Worm (Caenorhabditis elegans) whole organism, young adult: ENCODE measurements around the gene C18B10.6.

ENCODE experiments used
- F22D6.2 ChIP-seq: sonication (generic microtip); optimal IDR thresholded peaks from 2 replicates; lab custom pipeline; 2016; ENCODE audit warnings: mild to moderate bottlenecking, missing genetic modification characterization, missing compliant biosample characterization
- F23B12.7 ChIP-seq: sonication (generic microtip); optimal IDR thresholded peaks from 2 replicates; lab custom pipeline; 2017; ENCODE audit warnings: missing genetic modification characterization, mild to moderate bottlenecking, missing compliant biosample characterization, antibody characterized with exemption, moderate library complexity; ENCODE audit not compliant: insufficient read depth
- F39B2.1 ChIP-seq: fragments of 200-800 bp; sonication (Bioruptor generic); IDR thresholded peaks from 2 replicates; pipeline ENCODE4 v1.3.6; 2022; ENCODE audit warnings: missing genetic modification reagents, missing genetic modification characterization, missing compliant biosample characterization
- Y67H2A.10 ChIP-seq: fragments of 200-800 bp; sonication (Bioruptor generic); conservative IDR thresholded peaks from 2 replicates; pipeline ENCODE4 v1.3.6; 2022; ENCODE audit warnings: missing genetic modification reagents, missing genetic modification characterization, missing compliant biosample characterization
- Y79H2A.3 ChIP-seq: fragments of 200-800 bp; sonication (Bioruptor generic); conservative IDR thresholded peaks from 2 replicates; pipeline ENCODE4 v1.3.6; 2022; ENCODE audit warnings: missing genetic modification reagents, missing genetic modification characterization, missing compliant biosample characterization
- aptf-2 ChIP-seq: fragments of 200-800 bp; sonication (Bioruptor generic); conservative IDR thresholded peaks from 2 replicates; pipeline ENCODE4 v1.3.6; 2022; ENCODE audit warnings: missing genetic modification reagents, missing genetic modification characterization, missing compliant biosample characterization
- attf-6 ChIP-seq: fragments of 200-800 bp; sonication (Bioruptor generic); IDR thresholded peaks from 2 replicates; pipeline ENCODE4 v1.3.6; 2022; ENCODE audit warnings: missing genetic modification reagents, missing genetic modification characterization, missing compliant biosample characterization
- bed-1 ChIP-seq: fragments of 200-800 bp; sonication (Bioruptor generic); IDR thresholded peaks from 2 replicates; pipeline ENCODE4 v1.3.6; 2022; ENCODE audit warnings: missing genetic modification reagents, missing genetic modification characterization, missing compliant biosample characterization
- bed-2 ChIP-seq: fragments of 200-800 bp; sonication (Bioruptor generic); IDR thresholded peaks from 2 replicates; pipeline ENCODE4 v1.3.6; 2022; ENCODE audit warnings: missing genetic modification reagents, missing genetic modification characterization, missing compliant biosample characterization
- cebp-1 ChIP-seq, 2 experiments: fragments of 200-800 bp in 1 of 2; sonication (Bioruptor generic) in 1 of 2; sonication (generic microtip) in 1 of 2; IDR thresholded peaks in 1 of 2; optimal IDR thresholded peaks in 1 of 2; 2 replicates each; pipeline versions ENCODE4 v1.3.6 to Lab custom; 2017 to 2022; ENCODE audit warnings: missing compliant biosample characterization in 2 of 2, missing genetic modification characterization in 2 of 2, mild to moderate bottlenecking in 1 of 2, missing genetic modification reagents in 1 of 2, moderate library complexity in 1 of 2
- ceh-100 ChIP-seq: fragments of 200-800 bp; sonication (Bioruptor generic); IDR thresholded peaks from 2 replicates; pipeline ENCODE4 v1.3.6; 2022; ENCODE audit warnings: missing genetic modification reagents, missing genetic modification characterization, missing compliant biosample characterization
- ceh-79 ChIP-seq: sonication (generic microtip); optimal IDR thresholded peaks from 2 replicates; lab custom pipeline; 2017; ENCODE audit warnings: mild to moderate bottlenecking, missing genetic modification characterization, missing compliant biosample characterization
- ceh-91 ChIP-seq: fragments of 200-800 bp; sonication (Bioruptor generic); IDR thresholded peaks from 2 replicates; pipeline ENCODE4 v1.3.6; 2022; ENCODE audit warnings: missing genetic modification reagents, missing genetic modification characterization, missing compliant biosample characterization
- dpl-1 ChIP-seq: fragments of 150-350 bp; optimal IDR thresholded peaks from 2 replicates; lab custom pipeline; 2014; ENCODE audit warnings: missing biosample characterization, missing genetic modification reagents, missing genetic modification characterization
- egl-18 ChIP-seq: fragments of 200-800 bp; sonication (Bioruptor generic); IDR thresholded peaks from 2 replicates; pipeline ENCODE4 v1.3.6; 2022; ENCODE audit warnings: missing genetic modification reagents, missing genetic modification characterization, missing compliant biosample characterization
- egrh-3 ChIP-seq: fragments of 200-800 bp; sonication (Bioruptor generic); IDR thresholded peaks from 2 replicates; pipeline ENCODE4 v1.3.6; 2022; ENCODE audit warnings: missing genetic modification reagents, missing genetic modification characterization, missing compliant biosample characterization
- ets-4 ChIP-seq: fragments of 200-800 bp; sonication (Bioruptor generic); optimal IDR thresholded peaks from 2 replicates; lab custom pipeline; 2018; ENCODE audit warnings: mild to moderate bottlenecking, missing genetic modification characterization, missing compliant biosample characterization
- lir-1 ChIP-seq: fragments of 200-800 bp; sonication (Bioruptor generic); conservative IDR thresholded peaks from 2 replicates; pipeline ENCODE4 v1.3.6; 2022; ENCODE audit warnings: missing genetic modification reagents, missing genetic modification characterization, missing compliant biosample characterization
- madf-10 ChIP-seq: sonication (generic microtip); optimal IDR thresholded peaks from 2 replicates; lab custom pipeline; 2016; ENCODE audit warnings: mild to moderate bottlenecking, missing genetic modification characterization, missing compliant biosample characterization
- madf-3 ChIP-seq: fragments of 200-800 bp; sonication (Bioruptor generic); IDR thresholded peaks from 2 replicates; pipeline ENCODE4 v1.3.6; 2022; ENCODE audit warnings: missing genetic modification reagents, missing genetic modification characterization, missing compliant biosample characterization
- madf-8 ChIP-seq: fragments of 200-800 bp; sonication (Bioruptor generic); conservative IDR thresholded peaks from 2 replicates; pipeline ENCODE4 v1.3.6; 2022; ENCODE audit warnings: missing genetic modification reagents, missing genetic modification characterization, missing compliant biosample characterization
- mcd-1 ChIP-seq: fragments of 200-800 bp; sonication (Bioruptor generic); IDR thresholded peaks from 2 replicates; pipeline ENCODE4 v1.3.6; 2022; ENCODE audit warnings: missing genetic modification reagents, missing genetic modification characterization, missing compliant biosample characterization
- mel-28 ChIP-seq: sonication (generic microtip); optimal IDR thresholded peaks from 2 replicates; lab custom pipeline; 2016; ENCODE audit warnings: borderline replicate concordance, mild to moderate bottlenecking, missing genetic modification characterization, missing compliant biosample characterization
- nfya-2 ChIP-seq: fragments of 200-800 bp; sonication (Bioruptor generic); IDR thresholded peaks from 2 replicates; pipeline ENCODE4 v1.3.6; 2022; ENCODE audit warnings: missing genetic modification reagents, missing genetic modification characterization, missing compliant biosample characterization
- nhr-27 ChIP-seq: fragments of 200-800 bp; sonication (Bioruptor generic); optimal IDR thresholded peaks from 2 replicates; lab custom pipeline; 2018; ENCODE audit warnings: mild to moderate bottlenecking, missing genetic modification characterization, moderate library complexity, missing compliant biosample characterization
- nhr-80 ChIP-seq: sonication (generic microtip); optimal IDR thresholded peaks from 2 replicates; lab custom pipeline; 2016; ENCODE audit warnings: missing genetic modification characterization, missing compliant biosample characterization
- nhr-90 ChIP-seq: sonication (generic microtip); optimal IDR thresholded peaks from 2 replicates; lab custom pipeline; 2016; ENCODE audit warnings: missing genotype, mild to moderate bottlenecking, missing genetic modification characterization, missing compliant biosample characterization
- rec-8 ChIP-seq, 2 experiments: sonication (generic microtip); optimal IDR thresholded peaks; 2 replicates each; lab custom pipeline; 2016; ENCODE audit warnings: mild to moderate bottlenecking in 2 of 2, missing genetic modification characterization in 2 of 2, missing genetic modification reagents in 2 of 2, missing genotype in 2 of 2, missing biosample characterization in 1 of 2, missing compliant biosample characterization in 1 of 2, moderate library complexity in 1 of 2
- repo-1 ChIP-seq: sonication (generic microtip); optimal IDR thresholded peaks from 2 replicates; lab custom pipeline; 2017; ENCODE audit warnings: mild to moderate bottlenecking, missing genetic modification characterization, missing compliant biosample characterization
- sdz-38 ChIP-seq: sonication (generic microtip); optimal IDR thresholded peaks from 2 replicates; lab custom pipeline; 2016; ENCODE audit warnings: missing genotype, missing genetic modification characterization, missing compliant biosample characterization
- snpc-1.1 ChIP-seq: sonication (generic microtip); optimal IDR thresholded peaks from 2 replicates; lab custom pipeline; 2017; ENCODE audit warnings: missing genetic modification characterization, mild to moderate bottlenecking, missing compliant biosample characterization, antibody characterized with exemption, moderate library complexity, missing genotype, missing genetic modification reagents; ENCODE audit not compliant: insufficient read depth
- sptf-2 ChIP-seq: fragments of 200-800 bp; sonication (Bioruptor generic); optimal IDR thresholded peaks from 2 replicates; lab custom pipeline; 2018; ENCODE audit warnings: mild to moderate bottlenecking, missing genetic modification characterization, missing compliant biosample characterization
- ztf-18 ChIP-seq: sonication (generic microtip); optimal IDR thresholded peaks from 2 replicates; lab custom pipeline; 2016; ENCODE audit warnings: missing genotype, mild to moderate bottlenecking, missing genetic modification characterization, missing compliant biosample characterization

The C18B10.6 gene

ce11 chrV:7480949-7481348, at the start of gene C18B10.6:
Gene C18B10.6 (minus strand): TSS chrV:7481049.
- no peak for TF ChIP-seq nhr-80 (tag; lab: Kevin White, UChicago)
- no peak for TF ChIP-seq ets-4
- TF ChIP-seq madf-8 (GFP tag; lab: Robert Waterston, UW) = no peak
- TF ChIP-seq lir-1 (GFP tag; lab: Robert Waterston, UW) = no peak
- no peak for TF ChIP-seq cebp-1 (GFP tag; IDR thresholded peaks at IDR 0.05; lab: Robert Waterston, UW)
- TF ChIP-seq cebp-1 (tag; optimal IDR thresholded peaks at IDR 0.05; lab: Kevin White, UChicago) = no peak
- no peak for TF ChIP-seq bed-2 (GFP tag; lab: Robert Waterston, UW)
- no peak for TF ChIP-seq ceh-100 (GFP tag; lab: Robert Waterston, UW)
- TF ChIP-seq madf-3 (GFP tag; lab: Robert Waterston, UW) = no peak
- TF ChIP-seq egrh-3 (GFP tag; lab: Robert Waterston, UW) = no peak

- TF ChIP-seq ceh-79 (tag; lab: Kevin White, UChicago) (no peak), Y79H2A.3 (no peak), mel-28 (no peak), dpl-1 (no peak), madf-10 (tag; lab: Kevin White, UChicago) (no peak), bed-1 (GFP tag; lab: Robert Waterston, UW) (no peak), ztf-18 (tag; lab: Kevin White, UChicago) (no peak), F39B2.1 (GFP tag; lab: Robert Waterston, UW) (no peak), rec-8 (tag; optimal IDR thresholded peaks at IDR 0.05; lab: Kevin White, UChicago) (no peak), sptf-2 (GFP tag; lab: Kevin White, UChicago) (no peak), repo-1 (tag; lab: Kevin White, UChicago) (no peak), F22D6.2 (tag; lab: Kevin White, UChicago) (no peak), snpc-1.1 (tag; lab: Kevin White, UChicago) (no peak), sdz-38 (tag; lab: Kevin White, UChicago) (no peak), Y67H2A.10 (GFP tag; lab: Robert Waterston, UW) (no peak)
- TF ChIP-seq, all 124 proteins: peak for 0
Measured at ce11 chrV:7529840-7530239, 49.0 kb upstream of the C18B10.6 start, which contains the start of gene swt-2. Gene swt-2 (plus strand): TSS chrV:7530140.

DNA sequence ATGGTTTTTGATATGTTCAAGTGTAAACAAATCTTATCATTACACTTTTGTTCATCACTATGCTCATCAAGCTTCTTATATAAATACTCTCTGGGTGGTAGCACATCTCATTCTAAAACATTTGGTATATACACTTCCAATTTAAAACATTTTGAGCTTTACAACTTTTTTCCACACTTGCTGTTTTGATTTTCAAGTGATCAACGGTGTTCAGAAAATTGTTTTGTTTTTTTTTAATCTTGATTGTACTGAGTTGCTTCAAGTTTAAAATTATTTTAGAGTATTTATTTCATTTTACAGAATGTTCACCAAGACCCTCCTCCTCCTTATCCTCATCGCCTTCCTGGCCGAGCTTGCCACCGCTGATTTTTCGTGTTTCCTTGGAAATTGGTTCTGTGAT, 48.0 kb upstream of the C18B10.6 start, which contains the start of gene C54F6.5:
Gene C54F6.5, plus strand, starts transcription at position 301 of the 400 bp plus-strand sequence.
- TF ChIP-seq attf-6 (GFP tag; lab: Robert Waterston, UW) (no peak), F23B12.7 (tag; lab: Kevin White, UChicago) (no peak), aptf-2 (GFP tag; lab: Robert Waterston, UW) (no peak), egl-18 (GFP tag; lab: Robert Waterston, UW) (no peak), nhr-27 (tag; lab: Kevin White, UChicago) (no peak), madf-8 (GFP tag; lab: Robert Waterston, UW) (no peak), nfya-2 (no peak), ceh-91 (GFP tag; lab: Robert Waterston, UW) (no peak), cebp-1 (GFP tag; IDR thresholded peaks at IDR 0.05; lab: Robert Waterston, UW) (no peak), cebp-1 (tag; optimal IDR thresholded peaks at IDR 0.05; lab: Kevin White, UChicago) (no peak), nhr-90 (no peak)
- TF ChIP-seq, all 124 proteins: peak for 0

- no peak for TF ChIP-seq mcd-1 (GFP tag; lab: Robert Waterston, UW)
- TF ChIP-seq, all 124 proteins: peak for 0
Measured at ce11 chrV:7527153-7527552, 46.3 kb upstream of the C18B10.6 start, which contains the start of gene C54F6.17. Gene C54F6.17 (plus strand): TSS chrV:7527453.
